Fruit fly (Drosophila melanogaster) Kc167 (cell line): ENCODE data around the gene CG10132.

Experiments
- Myc ChIP-seq: fragments of >200 bp; optimal IDR thresholded peaks from 2 replicates; lab custom pipeline; 2017; ENCODE audit warnings: missing external identifiers
- Sin3A ChIP-seq: fragments of >200 bp; optimal IDR thresholded peaks from 2 replicates; lab custom pipeline; 2018; ENCODE audit warnings: missing external identifiers
- h ChIP-seq: fragments of >200 bp; optimal IDR thresholded peaks from 3 replicates; lab custom pipeline; 2018; ENCODE audit warnings: missing external identifiers
- insv ChIP-seq: fragments of >200 bp; optimal IDR thresholded peaks from 3 replicates; lab custom pipeline; 2018; ENCODE audit warnings: missing external identifiers
- psq ChIP-seq: fragments of >200 bp; optimal IDR thresholded peaks from 2 replicates; lab custom pipeline; 2017; ENCODE audit warnings: missing external identifiers
- ttk ChIP-seq: sonication (Bioruptor generic); optimal IDR thresholded peaks from 2 replicates; lab custom pipeline; 2017; ENCODE audit warnings: missing external identifiers

CG10132 gene

DNA sequence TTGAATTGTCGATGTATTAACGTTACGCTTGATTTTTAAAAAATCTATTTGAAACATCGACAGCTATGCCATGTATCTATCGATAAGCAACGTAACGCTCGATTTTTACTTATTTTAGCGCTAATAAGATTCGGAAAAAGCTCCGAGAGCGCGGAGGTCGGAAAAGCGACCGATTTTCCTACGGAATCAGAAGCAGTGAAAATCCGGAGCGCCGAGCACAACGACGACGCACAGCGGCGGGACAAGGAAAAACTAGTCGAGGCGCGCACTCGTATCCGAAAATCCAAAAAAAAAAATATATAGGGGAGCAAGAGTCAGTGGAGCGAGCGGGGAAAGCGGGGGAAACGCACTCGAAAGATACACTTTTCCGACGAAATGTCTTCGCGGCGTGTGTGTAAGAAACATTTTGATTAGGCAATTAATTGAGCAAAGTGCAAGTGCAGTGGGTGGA, at the start of gene CG10132:
CG10132 (plus strand) TSS at position 189 of the 451 bp plus-strand sequence.
- no peak for TF ChIP-seq insv (lab: Kevin White, UChicago)

dm6 chr2L:19469090-19469489, 49.5 kb upstream of the CG10132 start:
- no peak for TF ChIP-seq psq (lab: Kevin White, UChicago)
- TF ChIP-seq insv (lab: Kevin White, UChicago), result no peak
- TF ChIP-seq Myc (lab: Kevin White, UChicago), result no peak
- no peak for TF ChIP-seq ttk (lab: Kevin White, UChicago)
- no peak for TF ChIP-seq h (lab: Kevin White, UChicago)
- no peak for TF ChIP-seq Sin3A

- TF ChIP-seq h (lab: Kevin White, UChicago) (no peak), Myc (lab: Kevin White, UChicago) (no peak), Sin3A (no peak), ttk (lab: Kevin White, UChicago) (no peak), psq (lab: Kevin White, UChicago) (no peak), insv (lab: Kevin White, UChicago) (no peak)
Measured at dm6 chr2L:19469751-19470150, 48.9 kb upstream of the CG10132 start.

DNA sequence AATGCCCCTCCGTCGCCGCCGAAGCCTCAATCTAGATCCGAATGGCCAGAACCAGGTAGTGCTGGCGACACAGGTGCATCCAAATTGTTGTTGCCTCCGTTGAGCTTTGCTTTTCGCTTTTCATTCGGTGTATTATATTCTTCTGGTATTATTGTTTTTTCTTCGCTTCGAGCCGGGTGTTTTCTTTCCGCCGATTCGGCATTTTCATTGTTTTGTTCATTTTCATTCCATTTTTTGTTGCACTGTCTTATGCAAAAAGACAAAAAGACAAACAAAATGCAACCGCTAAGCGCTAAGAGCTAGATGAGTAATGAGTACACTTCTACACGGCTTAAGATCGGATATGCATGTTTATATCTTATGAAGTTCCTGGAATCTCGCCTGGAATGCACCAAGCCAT, 46.4 kb upstream of the CG10132 start:
- TF ChIP-seq h (lab: Kevin White, UChicago) (no peak), Myc (lab: Kevin White, UChicago) (no peak), insv (lab: Kevin White, UChicago) (no peak), ttk (lab: Kevin White, UChicago) (no peak), psq (lab: Kevin White, UChicago) (no peak), Sin3A (no peak)

- no peak for TF ChIP-seq ttk (lab: Kevin White, UChicago)
- no peak for TF ChIP-seq insv (lab: Kevin White, UChicago)
- TF ChIP-seq psq (lab: Kevin White, UChicago), result no peak
- no peak for TF ChIP-seq h (lab: Kevin White, UChicago)
- TF ChIP-seq Sin3A, result no peak
- TF ChIP-seq Myc (lab: Kevin White, UChicago), result no peak
Measured at dm6 chr2L:19473397-19474009, 45.1 kb upstream of the CG10132 start.

DNA sequence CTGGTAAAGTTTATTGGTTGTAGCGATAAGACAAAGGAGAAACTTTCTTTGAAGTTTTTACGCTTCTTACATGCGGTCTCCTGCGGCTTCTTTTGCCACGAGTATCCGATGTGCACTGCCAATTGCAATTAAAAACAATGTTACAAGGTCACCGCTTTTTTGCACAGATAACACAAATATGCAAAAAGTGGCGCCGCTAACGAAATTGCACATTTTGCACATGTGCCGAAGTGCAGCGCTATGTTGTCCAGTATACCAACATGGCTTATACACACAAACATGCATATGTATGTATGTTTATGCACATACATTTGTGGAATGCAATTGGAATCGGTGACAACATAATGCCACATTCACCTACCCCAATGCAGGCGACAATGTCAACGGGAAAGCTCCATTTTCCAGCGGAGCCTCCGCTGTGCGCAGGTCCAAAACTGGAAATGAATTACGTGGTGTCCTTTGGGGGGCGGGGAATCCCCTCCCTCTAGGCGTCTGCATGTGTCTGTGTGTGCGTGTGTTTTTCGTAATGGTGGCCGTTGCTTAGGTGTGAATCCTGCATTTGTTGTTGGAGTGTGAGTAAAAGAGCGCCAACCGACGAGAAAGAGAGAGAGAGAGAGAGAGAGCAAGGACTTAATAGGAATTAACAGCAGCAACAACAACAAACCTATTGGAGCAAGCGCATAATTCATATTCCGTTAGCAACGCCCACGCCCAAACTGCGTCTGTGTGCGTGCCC, 39.2 kb upstream of the CG10132 start:
- TF ChIP-seq Sin3A, result no peak
- no peak for TF ChIP-seq psq (lab: Kevin White, UChicago)
- TF ChIP-seq insv (lab: Kevin White, UChicago), result no peak
- TF ChIP-seq h (lab: Kevin White, UChicago), result no peak
- no peak for TF ChIP-seq ttk (lab: Kevin White, UChicago)
- TF ChIP-seq Myc (lab: Kevin White, UChicago), result no peak

DNA sequence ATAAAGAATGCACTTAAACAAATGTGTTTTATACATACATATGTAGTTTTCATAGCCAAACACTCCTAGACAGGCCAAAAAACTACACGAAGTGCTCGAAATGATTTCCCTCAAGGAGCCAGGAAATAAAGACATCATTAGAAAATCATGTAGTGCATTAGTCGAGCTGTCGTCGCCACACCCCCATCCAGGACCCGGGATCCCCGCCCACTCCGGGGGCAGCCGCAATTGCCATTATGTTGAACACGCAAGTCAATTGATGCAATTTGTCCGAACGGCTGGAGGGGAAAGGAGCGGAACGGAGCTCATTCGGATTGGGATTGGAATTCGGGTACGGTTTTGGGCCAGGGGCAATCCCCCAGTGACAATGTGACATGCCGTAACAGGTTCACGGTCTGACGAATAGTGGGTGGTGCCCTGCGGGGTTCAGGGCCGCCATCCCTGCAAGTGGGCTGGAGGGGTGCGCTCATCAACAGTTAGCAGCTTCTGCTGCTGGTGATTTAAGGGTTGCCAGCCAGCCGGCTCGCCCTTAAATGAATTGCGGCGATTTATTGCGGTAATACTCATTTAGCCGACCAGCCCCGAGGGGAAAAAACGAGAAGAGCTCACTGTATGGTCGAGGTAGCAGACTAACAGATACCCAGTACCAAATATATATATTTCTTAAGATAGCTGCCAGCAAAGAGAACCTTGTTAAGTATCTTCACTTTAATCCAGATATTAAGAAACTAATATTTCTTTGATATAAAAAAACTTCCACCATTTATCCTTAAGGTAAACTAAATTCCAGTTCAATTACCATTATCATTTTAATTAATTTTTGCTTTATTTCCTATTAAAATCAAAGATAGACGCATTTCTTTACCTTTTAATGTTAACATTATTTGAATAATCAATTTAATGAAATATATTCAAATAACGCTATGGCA, 38.0 kb upstream of the CG10132 start:
- TF ChIP-seq psq (lab: Kevin White, UChicago) (no peak), Myc (lab: Kevin White, UChicago) (no peak), h (lab: Kevin White, UChicago) (no peak), Sin3A (no peak), insv (lab: Kevin White, UChicago) (no peak), ttk (lab: Kevin White, UChicago) (no peak)

DNA sequence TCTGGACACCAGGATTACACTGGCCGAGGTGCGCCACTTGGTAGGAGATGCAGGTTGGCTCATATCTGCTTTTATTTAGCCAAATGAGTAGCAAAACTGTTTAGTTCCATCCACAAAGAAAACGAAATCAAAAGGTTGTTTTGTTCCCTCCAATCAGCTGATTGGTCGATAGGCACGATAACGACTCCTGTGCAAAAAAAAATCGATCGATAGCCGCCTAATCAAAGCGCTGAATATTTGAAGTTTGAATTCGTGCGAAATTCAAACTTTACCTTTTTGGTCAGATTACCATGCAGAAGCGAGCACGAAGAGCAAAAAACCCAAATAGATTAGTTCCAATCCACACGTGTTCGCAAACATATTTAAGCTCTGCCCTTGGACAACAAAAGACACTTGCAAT, 34.1 kb upstream of the CG10132 start, which contains the start of the genes CG10195 and CG13084:
CG10195 (minus strand) TSS at position 167 of the 400 bp plus-strand sequence.
CG13084 (plus strand) TSS at position 392 of the 400 bp plus-strand sequence.
- TF ChIP-seq h (lab: Kevin White, UChicago), result no peak
- no peak for TF ChIP-seq ttk (lab: Kevin White, UChicago)
- no peak for TF ChIP-seq Myc (lab: Kevin White, UChicago)
- no peak for TF ChIP-seq insv (lab: Kevin White, UChicago)
- TF ChIP-seq Sin3A, result no peak
- no peak for TF ChIP-seq psq (lab: Kevin White, UChicago)

dm6 chr2L:19487190-19487589, 31.4 kb upstream of the CG10132 start, which contains the start of gene CG13083:
CG13083 (plus strand) TSS chr2L:19487490.
- no peak for TF ChIP-seq h (lab: Kevin White, UChicago)
- no peak for TF ChIP-seq insv (lab: Kevin White, UChicago)
- no peak for TF ChIP-seq Myc (lab: Kevin White, UChicago)
- TF ChIP-seq ttk (lab: Kevin White, UChicago), result no peak
- no peak for TF ChIP-seq psq (lab: Kevin White, UChicago)
- no peak for TF ChIP-seq Sin3A

dm6 chr2L:19489997-19490461, 28.6 kb upstream of the CG10132 start, which contains the start of the genes CG10194 and CG18094:
CG10194 (minus strand) TSS chr2L:19490104.
CG18094 (plus strand) TSS chr2L:19490262.
- no peak for TF ChIP-seq Myc (lab: Kevin White, UChicago)
- no peak for TF ChIP-seq Sin3A
- no peak for TF ChIP-seq ttk (lab: Kevin White, UChicago)
- TF ChIP-seq h (lab: Kevin White, UChicago), result no peak
- TF ChIP-seq insv (lab: Kevin White, UChicago), result no peak
- TF ChIP-seq psq (lab: Kevin White, UChicago), result no peak
